Worm (Caenorhabditis elegans) whole organism, L1 larva: Measurements from ENCODE around the gene Y73C8B.5.

Source experiments
- egl-13 ChIP-seq: sonication (generic microtip); optimal IDR thresholded peaks from 2 replicates; lab custom pipeline; 2016; ENCODE audit warnings: missing genotype, missing genetic modification reagents, missing genetic modification characterization, missing compliant biosample characterization
- elt-3 ChIP-seq, 6 experiments: fragments of 150-350 bp in 1 of 6; sonication (generic microtip); optimal IDR thresholded peaks; 2 replicates each; lab custom pipeline; 2017 to 2018; ENCODE audit warnings: missing biosample characterization in 6 of 6, missing genetic modification characterization in 6 of 6, inconsistent platforms in 1 of 6
- fkh-4 ChIP-seq: sonication (generic microtip); optimal IDR thresholded peaks from 2 replicates; lab custom pipeline; 2016; ENCODE audit warnings: missing compliant biosample characterization, missing genetic modification characterization, borderline replicate concordance
- isw-1 ChIP-seq: fragments of 200-800 bp; sonication (Bioruptor generic); IDR thresholded peaks from 2 replicates; pipeline ENCODE4 v1.3.6; 2022; ENCODE audit warnings: missing genetic modification characterization, missing compliant biosample characterization
- nhr-28 ChIP-seq: fragments of 150-350 bp; optimal IDR thresholded peaks from 2 replicates; lab custom pipeline; 2014; ENCODE audit warnings: missing biosample characterization, missing genetic modification characterization
- nhr-71 ChIP-seq: sonication (generic microtip); optimal IDR thresholded peaks from 2 replicates; lab custom pipeline; 2016; ENCODE audit warnings: mild to moderate bottlenecking, missing genetic modification characterization, moderate library complexity, missing compliant biosample characterization
- nhr-77 ChIP-seq: fragments of 150-350 bp; optimal IDR thresholded peaks from 2 replicates; lab custom pipeline; 2014; ENCODE audit warnings: missing biosample characterization, missing genetic modification characterization
- pag-3 ChIP-seq: sonication (generic microtip); optimal IDR thresholded peaks from 2 replicates; lab custom pipeline; 2017; ENCODE audit warnings: missing genetic modification characterization, mild to moderate bottlenecking, missing compliant biosample characterization, antibody characterized with exemption, borderline replicate concordance; ENCODE audit not compliant: insufficient read depth
- pqm-1 ChIP-seq: sonication (generic microtip); optimal IDR thresholded peaks from 3 replicates; lab custom pipeline; 2017; ENCODE audit warnings: missing biosample characterization, missing genetic modification characterization
- snpc-4 ChIP-seq: fragments of 150-350 bp; optimal IDR thresholded peaks from 2 replicates; lab custom pipeline; 2014; ENCODE audit warnings: missing biosample characterization, missing genetic modification characterization
- tlp-1 ChIP-seq: fragments of 150-350 bp; optimal IDR thresholded peaks from 2 replicates; lab custom pipeline; 2014; ENCODE audit warnings: missing biosample characterization, missing genetic modification characterization
- unc-62 ChIP-seq: fragments of 150-350 bp; optimal IDR thresholded peaks from 2 replicates; lab custom pipeline; 2014; ENCODE audit warnings: missing biosample characterization, missing genetic modification reagents, missing genetic modification characterization
- xbp-1 ChIP-seq: sonication (generic microtip); optimal IDR thresholded peaks from 2 replicates; lab custom pipeline; 2016; ENCODE audit warnings: missing genetic modification characterization, missing compliant biosample characterization
- ztf-11 ChIP-seq, 2 experiments: sonication (generic microtip); optimal IDR thresholded peaks; 2 replicates each; lab custom pipeline; 2016 to 2017; ENCODE audit warnings: missing genetic modification characterization in 2 of 2, missing biosample characterization in 1 of 2, missing compliant biosample characterization in 1 of 2

DNA sequence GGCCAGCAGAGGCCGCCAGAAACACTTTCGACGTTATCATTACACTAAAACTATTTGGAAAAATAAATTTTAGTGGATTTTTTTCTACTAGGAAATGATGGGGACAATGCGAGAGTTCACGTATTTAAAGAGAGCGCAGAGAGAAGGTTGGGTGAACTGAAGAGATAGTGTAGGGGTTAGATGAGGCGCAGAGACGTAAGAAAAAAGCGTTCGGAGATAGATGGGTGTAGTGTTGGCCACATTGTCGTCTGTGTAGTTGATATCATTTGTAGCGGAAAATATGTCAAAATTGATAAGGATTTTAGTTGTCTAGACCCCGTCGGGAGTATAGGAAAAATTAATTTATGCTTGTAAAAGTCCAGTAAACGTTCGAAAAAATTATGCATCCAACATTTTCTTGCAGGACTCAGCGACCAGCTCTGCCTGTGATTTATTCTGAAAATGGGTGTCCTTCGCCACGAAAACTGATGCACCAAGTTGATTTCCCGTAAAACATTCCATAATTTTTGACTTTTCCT is 3.9 kb upstream of the Y73C8B.5 start, which contains the start of the genes Y73C8B.3 and Y73C8B.9:
- TF ChIP-seq nhr-28, result no peak
- no peak for TF ChIP-seq ztf-11 (tag; optimal IDR thresholded peaks at IDR 0.05; lab: Kevin White, UChicago)
- no peak for TF ChIP-seq snpc-4 (tag; lab: Kevin White, UChicago)
- TF ChIP-seq xbp-1, result no peak
- TF ChIP-seq unc-62 (GFP tag; lab: Kevin White, UChicago), result no peak
- peak in 2 of 6 experiments; percentile 35 to 65 for TF ChIP-seq elt-3 (tag; optimal IDR thresholded peaks at IDR 0.05; lab: Kevin White, UChicago)
- TF ChIP-seq nhr-71 (tag; lab: Kevin White, UChicago), result no peak
- no peak for TF ChIP-seq fkh-4 (tag; lab: Kevin White, UChicago)
- no peak for TF ChIP-seq nhr-77
- no peak for TF ChIP-seq tlp-1
- no peak for TF ChIP-seq pqm-1 (tag; lab: Kevin White, UChicago)
- TF ChIP-seq isw-1 (GFP tag; lab: Robert Waterston, UW), result no peak
- no peak for TF ChIP-seq egl-13 (tag; lab: Kevin White, UChicago)
- TF ChIP-seq pag-3 (tag; lab: Kevin White, UChicago), result no peak
